Fruit fly (Drosophila melanogaster) whole organism, embryonic: Measurements from ENCODE around the gene Adck5.

Experiments used
- Antp ChIP-seq: fragments of 200-800 bp; sonication (Bioruptor generic); optimal IDR thresholded peaks from 3 replicates; lab custom pipeline; 2016; ENCODE audit warnings: missing biosample characterization, missing genetic modification characterization
- CG10267 ChIP-seq: fragments of 200-800 bp; sonication (Bioruptor generic); optimal IDR thresholded peaks from 2 replicates; lab custom pipeline; 2018; ENCODE audit warnings: missing biosample characterization, mild to moderate bottlenecking, missing genetic modification characterization, moderate library complexity
- CG10543 ChIP-seq: fragments of 200-800 bp; sonication (Bioruptor generic); optimal IDR thresholded peaks from 3 replicates; lab custom pipeline; 2017; ENCODE audit warnings: missing biosample characterization, mild to moderate bottlenecking, missing genetic modification characterization, moderate library complexity
- CG11085 ChIP-seq: fragments of 200-800 bp; sonication (Bioruptor generic); IDR thresholded peaks from 2 replicates; pipeline ENCODE4 v1.3.6; 2022; ENCODE audit warnings: missing biosample characterization, missing genetic modification characterization
- CG12071 ChIP-seq: fragments of 200-800 bp; sonication (Bioruptor generic); optimal IDR thresholded peaks from 3 replicates; lab custom pipeline; 2018; ENCODE audit warnings: missing biosample characterization, mild to moderate bottlenecking, missing genetic modification characterization
- CG12769 ChIP-seq: fragments of 200-800 bp; sonication (Bioruptor generic); optimal IDR thresholded peaks from 2 replicates; lab custom pipeline; 2019; ENCODE audit warnings: missing biosample characterization, mild to moderate bottlenecking, missing genetic modification characterization, moderate library complexity
- CG13424 ChIP-seq: fragments of 200-800 bp; sonication (Bioruptor generic); optimal IDR thresholded peaks from 2 replicates; lab custom pipeline; 2019; ENCODE audit warnings: missing biosample characterization, mild to moderate bottlenecking, missing genetic modification characterization, moderate library complexity
- CG13775 ChIP-seq: fragments of 200-800 bp; sonication (Bioruptor generic); optimal IDR thresholded peaks from 3 replicates; lab custom pipeline; 2017; ENCODE audit warnings: missing biosample characterization, mild to moderate bottlenecking, missing genetic modification characterization
- CG15269 ChIP-seq: fragments of 200-800 bp; sonication (Bioruptor generic); optimal IDR thresholded peaks from 2 replicates; lab custom pipeline; 2018; ENCODE audit warnings: missing biosample characterization, mild to moderate bottlenecking, missing genetic modification characterization, moderate library complexity
- CG1602 ChIP-seq: fragments of 200-800 bp; sonication (Bioruptor generic); optimal IDR thresholded peaks from 3 replicates; lab custom pipeline; 2016; ENCODE audit warnings: missing biosample characterization, missing genetic modification characterization
- CG17359 ChIP-seq: fragments of 200-800 bp; sonication (Bioruptor generic); optimal IDR thresholded peaks from 3 replicates; lab custom pipeline; 2018; ENCODE audit warnings: missing biosample characterization, mild to moderate bottlenecking, missing genetic modification characterization, moderate library complexity
- CG18599 ChIP-seq: fragments of 200-800 bp; sonication (Bioruptor generic); optimal IDR thresholded peaks from 3 replicates; lab custom pipeline; 2017; ENCODE audit warnings: missing biosample characterization, missing genetic modification characterization, mild to moderate bottlenecking, moderate library complexity, missing genetic modification reagents
- CG2202 ChIP-seq: fragments of 200-800 bp; sonication (Bioruptor generic); optimal IDR thresholded peaks from 2 replicates; lab custom pipeline; 2018; ENCODE audit warnings: missing biosample characterization, mild to moderate bottlenecking, missing genetic modification characterization
- CG30020 ChIP-seq: fragments of 200-800 bp; optimal IDR thresholded peaks from 2 replicates; lab custom pipeline; 2019; ENCODE audit warnings: missing biosample characterization, mild to moderate bottlenecking, missing genetic modification characterization, moderate library complexity
- CG3065 ChIP-seq: fragments of 200-800 bp; sonication (Bioruptor generic); optimal IDR thresholded peaks from 2 replicates; lab custom pipeline; 2016; ENCODE audit warnings: missing biosample characterization, missing genetic modification characterization
- CG32532 ChIP-seq: fragments of 200-800 bp; sonication (Bioruptor generic); IDR thresholded peaks from 2 replicates; pipeline ENCODE4 v1.3.6; 2022; ENCODE audit warnings: missing biosample characterization, missing genetic modification characterization
- CG33557 ChIP-seq: fragments of 200-800 bp; sonication (Bioruptor generic); optimal IDR thresholded peaks from 2 replicates; lab custom pipeline; 2019; ENCODE audit warnings: missing biosample characterization, mild to moderate bottlenecking, missing genetic modification characterization, moderate library complexity
- CG3847 ChIP-seq: fragments of 200-800 bp; sonication (Bioruptor generic); IDR thresholded peaks from 2 replicates; pipeline ENCODE4 v1.3.6; 2022; ENCODE audit warnings: missing biosample characterization, missing genetic modification characterization
- CG8290 ChIP-seq, 3 experiments: fragments of 200-800 bp; sonication (Bioruptor generic); optimal IDR thresholded peaks; 2 replicates each; lab custom pipeline; 2016 to 2019; ENCODE audit warnings: missing biosample characterization in 3 of 3, missing genetic modification characterization in 3 of 3, mild to moderate bottlenecking in 2 of 3, moderate library complexity in 1 of 3
- CG9727 ChIP-seq: fragments of 200-800 bp; sonication (Bioruptor generic); optimal IDR thresholded peaks from 3 replicates; lab custom pipeline; 2017; ENCODE audit warnings: missing biosample characterization, mild to moderate bottlenecking, missing genetic modification characterization
- CkIIα-i1 ChIP-seq: fragments of 200-800 bp; sonication (Bioruptor generic); IDR thresholded peaks from 2 replicates; pipeline ENCODE4 v1.3.6; 2022; ENCODE audit warnings: missing biosample characterization, missing genetic modification characterization
- CrebB ChIP-seq: fragments of 200-800 bp; sonication (Bioruptor generic); optimal IDR thresholded peaks from 3 replicates; lab custom pipeline; 2018; ENCODE audit warnings: missing biosample characterization, mild to moderate bottlenecking, missing genetic modification characterization
- Dek ChIP-seq: fragments of 200-800 bp; sonication (Bioruptor generic); optimal IDR thresholded peaks from 3 replicates; lab custom pipeline; 2019; ENCODE audit warnings: missing biosample characterization, mild to moderate bottlenecking, missing genetic modification characterization, moderate library complexity
- Dip2 ChIP-seq: fragments of 200-800 bp; sonication (Bioruptor generic); IDR thresholded peaks from 2 replicates; pipeline ENCODE4 v1.3.6; 2022; ENCODE audit warnings: missing biosample characterization, missing genetic modification characterization
- Dip3 ChIP-seq: fragments of 200-800 bp; sonication (Bioruptor generic); optimal IDR thresholded peaks from 3 replicates; lab custom pipeline; 2016; ENCODE audit warnings: missing biosample characterization, missing genetic modification characterization
- Ets97D ChIP-seq: fragments of 200-800 bp; sonication (Bioruptor generic); optimal IDR thresholded peaks from 3 replicates; lab custom pipeline; 2016; ENCODE audit warnings: missing biosample characterization, missing genetic modification characterization
- HLHmδ ChIP-seq: fragments of 200-800 bp; sonication (Bioruptor generic); optimal IDR thresholded peaks from 2 replicates; lab custom pipeline; 2018; ENCODE audit warnings: missing biosample characterization, mild to moderate bottlenecking, missing genetic modification characterization, moderate library complexity
- HmgZ ChIP-seq: fragments of 200-800 bp; sonication (Bioruptor generic); optimal IDR thresholded peaks from 2 replicates; lab custom pipeline; 2018; ENCODE audit warnings: missing biosample characterization, mild to moderate bottlenecking, missing genetic modification characterization
- Hmr ChIP-seq: fragments of 200-800 bp; sonication (Bioruptor generic); optimal IDR thresholded peaks from 3 replicates; lab custom pipeline; 2017; ENCODE audit warnings: mild to moderate bottlenecking, missing biosample characterization, missing genetic modification reagents, missing genetic modification characterization
- NfI ChIP-seq: fragments of 200-800 bp; sonication (Bioruptor generic); optimal IDR thresholded peaks from 3 replicates; lab custom pipeline; 2018; ENCODE audit warnings: missing biosample characterization, mild to moderate bottlenecking, missing genetic modification characterization, moderate library complexity
- Sry-δ ChIP-seq: fragments of 200-800 bp; sonication (Bioruptor generic); optimal IDR thresholded peaks from 2 replicates; lab custom pipeline; 2016; ENCODE audit warnings: missing biosample characterization, missing genetic modification characterization
- Xbp1 ChIP-seq: fragments of 200-800 bp; sonication (Bioruptor generic); optimal IDR thresholded peaks from 3 replicates; lab custom pipeline; 2016; ENCODE audit warnings: missing biosample characterization, mild to moderate bottlenecking, missing genetic modification characterization
- caup ChIP-seq: fragments of 200-800 bp; sonication (Bioruptor generic); optimal IDR thresholded peaks from 3 replicates; lab custom pipeline; 2017; ENCODE audit warnings: missing biosample characterization, mild to moderate bottlenecking, missing genetic modification characterization, moderate library complexity; ENCODE audit not compliant: severe bottlenecking
- dmrt11E ChIP-seq: fragments of 200-800 bp; sonication (Bioruptor generic); optimal IDR thresholded peaks from 3 replicates; lab custom pipeline; 2018; ENCODE audit warnings: missing biosample characterization, mild to moderate bottlenecking, missing genetic modification characterization, moderate library complexity
- ewg ChIP-seq: fragments of 200-800 bp; sonication (Bioruptor generic); optimal IDR thresholded peaks from 3 replicates; lab custom pipeline; 2017; ENCODE audit warnings: mild to moderate bottlenecking, missing biosample characterization, missing genetic modification reagents, missing genetic modification characterization
- eyg ChIP-seq: fragments of 200-800 bp; sonication (Bioruptor generic); optimal IDR thresholded peaks from 3 replicates; lab custom pipeline; 2016; ENCODE audit warnings: missing biosample characterization, missing genetic modification characterization
- gce ChIP-seq: fragments of 200-800 bp; sonication (Bioruptor generic); IDR thresholded peaks from 3 replicates; pipeline ENCODE4 v1.3.6; 2022; ENCODE audit warnings: missing biosample characterization, missing genetic modification characterization
- gcm ChIP-seq: fragments of 200-800 bp; sonication (Bioruptor generic); optimal IDR thresholded peaks from 2 replicates; lab custom pipeline; 2019; ENCODE audit warnings: missing biosample characterization, mild to moderate bottlenecking, missing genetic modification characterization, moderate library complexity
- grau ChIP-seq: fragments of 200-800 bp; optimal IDR thresholded peaks from 3 replicates; lab custom pipeline; 2019; ENCODE audit warnings: missing biosample characterization, mild to moderate bottlenecking, missing genetic modification characterization, moderate library complexity
- grn ChIP-seq: fragments of 200-800 bp; sonication (Bioruptor generic); optimal IDR thresholded peaks from 3 replicates; lab custom pipeline; 2017; ENCODE audit warnings: missing biosample characterization, missing genetic modification characterization
- hb ChIP-seq: fragments of 200-800 bp; sonication (Bioruptor generic); IDR thresholded peaks from 3 replicates; pipeline ENCODE4 v1.3.6; 2022; ENCODE audit warnings: missing biosample characterization, missing genetic modification characterization; ENCODE audit not compliant: partially characterized antibody
- hbn ChIP-seq: fragments of 200-800 bp; sonication (Bioruptor generic); IDR thresholded peaks from 2 replicates; pipeline ENCODE4 v1.3.6; 2022; ENCODE audit warnings: missing biosample characterization, missing genetic modification characterization; ENCODE audit not compliant: partially characterized antibody
- mirr ChIP-seq: fragments of 200-800 bp; sonication (Bioruptor generic); optimal IDR thresholded peaks from 3 replicates; lab custom pipeline; 2018; ENCODE audit warnings: missing biosample characterization, mild to moderate bottlenecking, missing genetic modification characterization
- nmo ChIP-seq: fragments of 200-800 bp; sonication (Bioruptor generic); optimal IDR thresholded peaks from 2 replicates; lab custom pipeline; 2018; ENCODE audit warnings: missing biosample characterization, mild to moderate bottlenecking, missing genetic modification characterization, moderate library complexity
- pho ChIP-seq: fragments of 200-800 bp; sonication (Bioruptor generic); optimal IDR thresholded peaks from 2 replicates; lab custom pipeline; 2016; ENCODE audit warnings: missing biosample characterization, missing genetic modification characterization
- phol ChIP-seq: fragments of 200-800 bp; sonication (Bioruptor generic); optimal IDR thresholded peaks from 3 replicates; lab custom pipeline; 2018; ENCODE audit warnings: missing biosample characterization, mild to moderate bottlenecking, missing genetic modification characterization, moderate library complexity
- rib ChIP-seq: fragments of 200-800 bp; sonication (Bioruptor generic); IDR thresholded peaks from 2 replicates; pipeline ENCODE4 v1.3.6; 2022; ENCODE audit warnings: missing biosample characterization, missing genetic modification characterization
- vnd ChIP-seq: fragments of 200-800 bp; sonication (Bioruptor generic); IDR thresholded peaks from 3 replicates; pipeline ENCODE4 v1.3.6; 2022; ENCODE audit warnings: missing biosample characterization, missing genetic modification characterization; ENCODE audit not compliant: partially characterized antibody
- zen2 ChIP-seq: fragments of 200-800 bp; sonication (Bioruptor generic); IDR thresholded peaks from 3 replicates; pipeline ENCODE4 v1.3.6; 2022; ENCODE audit warnings: missing biosample characterization, missing genetic modification characterization; ENCODE audit not compliant: partially characterized antibody

Gene Adck5

dm6 chr3L:11210517-11210916 lies 40.9 kb downstream of the Adck5 start, which contains the start of the genes Ube3a and CG7600 (continued):
- peak; percentile 6 for TF ChIP-seq CG1602 (GFP tag; lab: Kevin White, UChicago)
- peak; percentile 21 for TF ChIP-seq CG15269 (tag; lab: Kevin White, UChicago)
- TF ChIP-seq zen2 (GFP tag; lab: Robert Waterston, UW) = peak; percentile 100
- TF ChIP-seq CG8290 (GFP tag; optimal IDR thresholded peaks at IDR 0.05; lab: Kevin White, UChicago) = peak; percentile 56
- TF ChIP-seq CG8290 (tag; optimal IDR thresholded peaks at IDR 0.05; lab: Kevin White, UChicago) = peak in 1 of 2 experiments; percentile 88
- TF ChIP-seq Xbp1 (GFP tag; lab: Kevin White, UChicago) = peak; percentile 47
- peak; percentile 90 for TF ChIP-seq Sry-δ
- TF ChIP-seq dmrt11E (tag; lab: Kevin White, UChicago) = peak; percentile 11
- peak; percentile 18 for TF ChIP-seq Dip3 (GFP tag; lab: Kevin White, UChicago)
- TF ChIP-seq CG11085 (GFP tag; lab: Robert Waterston, UW) = no peak; the same call in 1 of the 2 replicates
- peak; percentile 86 for TF ChIP-seq mirr (GFP tag; lab: Kevin White, UChicago)
- TF ChIP-seq CrebB (tag; lab: Kevin White, UChicago) = peak; percentile 79
- no peak for TF ChIP-seq HLHmδ (GFP tag; lab: Kevin White, UChicago)
- TF ChIP-seq grau = peak; percentile 53
- no peak for TF ChIP-seq rib (GFP tag; lab: Robert Waterston, UW)
- no peak for TF ChIP-seq CG3065 (GFP tag; lab: Kevin White, UChicago)
- TF ChIP-seq caup = peak; percentile 53
- peak; percentile 53 for TF ChIP-seq CG10543 (GFP tag; lab: Kevin White, UChicago)
- TF ChIP-seq NfI (GFP tag; lab: Kevin White, UChicago) = peak; percentile 48
- peak; percentile 2 for TF ChIP-seq gcm (GFP tag; lab: Kevin White, UChicago)
- peak; percentile 53 for TF ChIP-seq phol (tag; lab: Kevin White, UChicago)
- TF ChIP-seq CkIIα-i1 (GFP tag; lab: Robert Waterston, UW) = no peak
- TF ChIP-seq vnd (GFP tag; lab: Robert Waterston, UW) = peak; percentile 100
- TF ChIP-seq HmgZ (tag; lab: Kevin White, UChicago) = peak; percentile 94
- peak; percentile 66 for TF ChIP-seq nmo (GFP tag; lab: Kevin White, UChicago)
- peak; percentile 56 for TF ChIP-seq CG30020
- peak; percentile 5 for TF ChIP-seq CG13775
- peak; percentile 18 for TF ChIP-seq CG13424 (tag; lab: Kevin White, UChicago)
- TF ChIP-seq Antp (GFP tag; lab: Kevin White, UChicago) = peak; percentile 36
- TF ChIP-seq CG12071 = peak; percentile 7
- peak; percentile 99 for TF ChIP-seq CG10267 (tag; lab: Kevin White, UChicago)
- TF ChIP-seq eyg (GFP tag; lab: Kevin White, UChicago) = peak; percentile 67
- TF ChIP-seq Dek (tag; lab: Kevin White, UChicago) = no peak
- TF ChIP-seq ewg (GFP tag; lab: Kevin White, UChicago) = no peak
- peak; percentile 67 for TF ChIP-seq Hmr (GFP tag; lab: Kevin White, UChicago)
- TF ChIP-seq CG32532 (GFP tag; lab: Robert Waterston, UW) = no peak
- peak; percentile 37 for TF ChIP-seq CG18599
- TF ChIP-seq CG2202 (tag; lab: Kevin White, UChicago) = peak; percentile 34
- TF ChIP-seq CG9727 = no peak
- TF ChIP-seq CG33557 (GFP tag; lab: Kevin White, UChicago) = peak; percentile 55
- peak; percentile 74 for TF ChIP-seq CG12769
- peak; percentile 99 for TF ChIP-seq hbn (GFP tag; lab: Robert Waterston, UW)
- peak; percentile 75 for TF ChIP-seq CG17359 (tag; lab: Kevin White, UChicago)
- no peak for TF ChIP-seq Dip2 (GFP tag; lab: Robert Waterston, UW)
- TF ChIP-seq Ets97D (GFP tag; lab: Kevin White, UChicago) = peak; percentile 75
- TF ChIP-seq hb (GFP tag; lab: Robert Waterston, UW) = peak; percentile 100
- TF ChIP-seq CG3847 (GFP tag; lab: Robert Waterston, UW) = peak; percentile 77
- TF ChIP-seq grn (GFP tag; lab: Kevin White, UChicago) = peak; percentile 64
- no peak for TF ChIP-seq gce (GFP tag; lab: Robert Waterston, UW)
- TF ChIP-seq pho (GFP tag; lab: Kevin White, UChicago) = peak; percentile 70
